Worm (Caenorhabditis elegans) whole organism, L2 larva: Measurements from ENCODE around the gene npr-12.

Source experiments
- C34F6.9 ChIP-seq: fragments of 150-350 bp; optimal IDR thresholded peaks from 2 replicates; lab custom pipeline; 2014; ENCODE audit warnings: missing biosample characterization, missing genetic modification characterization
- F13H6.1 ChIP-seq: sonication (generic microtip); optimal IDR thresholded peaks from 2 replicates; lab custom pipeline; 2016; ENCODE audit warnings: missing genetic modification characterization, missing compliant biosample characterization
- R02D3.7 ChIP-seq: fragments of 150-350 bp; optimal IDR thresholded peaks from 2 replicates; lab custom pipeline; 2014; ENCODE audit warnings: missing biosample characterization, missing genetic modification characterization
- Y55F3AM.14 ChIP-seq: fragments of 200-800 bp; sonication (Bioruptor generic); optimal IDR thresholded peaks from 2 replicates; lab custom pipeline; 2018; ENCODE audit warnings: mild to moderate bottlenecking, missing genetic modification characterization, missing compliant biosample characterization
- aly-2 ChIP-seq: fragments of 150-350 bp; optimal IDR thresholded peaks from 2 replicates; lab custom pipeline; 2014; ENCODE audit warnings: missing biosample characterization, missing genetic modification characterization
- ama-1 ChIP-seq: fragments of 150-350 bp; optimal IDR thresholded peaks from 2 replicates; lab custom pipeline; 2018; ENCODE audit warnings: inconsistent platforms
- blmp-1 ChIP-seq: sonication (generic microtip); optimal IDR thresholded peaks from 2 replicates; lab custom pipeline; 2017; ENCODE audit warnings: missing genetic modification characterization, mild to moderate bottlenecking, missing compliant biosample characterization, antibody characterized with exemption, moderate library complexity; ENCODE audit not compliant: insufficient read depth
- ceh-16 ChIP-seq: fragments of 150-350 bp; optimal IDR thresholded peaks from 2 replicates; lab custom pipeline; 2014; ENCODE audit warnings: missing biosample characterization, missing genetic modification characterization
- ceh-82 ChIP-seq: fragments of 150-350 bp; optimal IDR thresholded peaks from 2 replicates; lab custom pipeline; 2014; ENCODE audit warnings: missing biosample characterization, missing genetic modification characterization
- dmd-4 ChIP-seq: sonication (generic microtip); optimal IDR thresholded peaks from 2 replicates; lab custom pipeline; 2017; ENCODE audit warnings: missing biosample characterization, missing genetic modification characterization
- egl-27 ChIP-seq: sonication (generic microtip); optimal IDR thresholded peaks from 3 replicates; lab custom pipeline; 2017; ENCODE audit warnings: missing biosample characterization, missing genetic modification reagents, missing genetic modification characterization
- elt-1 ChIP-seq: fragments of 150-350 bp; optimal IDR thresholded peaks from 2 replicates; lab custom pipeline; 2014; ENCODE audit warnings: missing biosample characterization, missing genetic modification characterization
- elt-3 ChIP-seq: sonication (generic microtip); optimal IDR thresholded peaks from 2 replicates; lab custom pipeline; 2017; ENCODE audit warnings: missing biosample characterization, missing genetic modification characterization
- fos-1 ChIP-seq: fragments of 150-350 bp; optimal IDR thresholded peaks from 2 replicates; lab custom pipeline; 2014; ENCODE audit warnings: missing biosample characterization, missing genetic modification characterization
- gmeb-1 ChIP-seq: fragments of 150-350 bp; optimal IDR thresholded peaks from 2 replicates; lab custom pipeline; 2014; ENCODE audit warnings: missing biosample characterization, missing genetic modification characterization
- lin-13 ChIP-seq: fragments of 150-350 bp; optimal IDR thresholded peaks from 2 replicates; lab custom pipeline; 2014; ENCODE audit warnings: missing biosample characterization, missing genetic modification reagents, missing genetic modification characterization
- lsy-2 ChIP-seq, 2 experiments: fragments of 150-350 bp in 1 of 2; sonication (generic microtip) in 1 of 2; optimal IDR thresholded peaks; 2 replicates each; lab custom pipeline; 2014 to 2017; ENCODE audit warnings: missing biosample characterization in 2 of 2, missing genetic modification characterization in 2 of 2
- mdl-1 ChIP-seq, 2 experiments: fragments of 150-350 bp in 1 of 2; sonication (generic microtip) in 1 of 2; optimal IDR thresholded peaks; 2 replicates each; lab custom pipeline; 2017; ENCODE audit warnings: missing biosample characterization in 2 of 2, missing genetic modification characterization in 2 of 2
- nhr-10 ChIP-seq: sonication (generic microtip); optimal IDR thresholded peaks from 2 replicates; lab custom pipeline; 2017; ENCODE audit warnings: missing biosample characterization, missing genetic modification characterization
- nhr-11 ChIP-seq: fragments of 150-350 bp; optimal IDR thresholded peaks from 2 replicates; lab custom pipeline; 2014; ENCODE audit warnings: missing biosample characterization, missing genetic modification characterization
- nhr-12 ChIP-seq: fragments of 150-350 bp; optimal IDR thresholded peaks from 2 replicates; lab custom pipeline; 2014; ENCODE audit warnings: missing biosample characterization, missing genetic modification characterization
- nhr-21 ChIP-seq: fragments of 150-350 bp; optimal IDR thresholded peaks from 2 replicates; lab custom pipeline; 2014; ENCODE audit warnings: missing biosample characterization, missing genetic modification characterization
- nhr-23 ChIP-seq: fragments of 150-350 bp; optimal IDR thresholded peaks from 2 replicates; lab custom pipeline; 2014; ENCODE audit warnings: missing biosample characterization, missing genetic modification reagents, missing genetic modification characterization
- nhr-237 ChIP-seq: fragments of 150-350 bp; optimal IDR thresholded peaks from 2 replicates; lab custom pipeline; 2014; ENCODE audit warnings: missing biosample characterization, missing genetic modification characterization
- nhr-25 ChIP-seq: fragments of 150-350 bp; sonication (generic microtip); optimal IDR thresholded peaks from 3 replicates; lab custom pipeline; 2014; ENCODE audit warnings: missing biosample characterization, missing genetic modification characterization
- nhr-6 ChIP-seq: fragments of 150-350 bp; optimal IDR thresholded peaks from 2 replicates; lab custom pipeline; 2014; ENCODE audit warnings: missing biosample characterization, missing genetic modification characterization
- nhr-77 ChIP-seq: fragments of 150-350 bp; optimal IDR thresholded peaks from 2 replicates; lab custom pipeline; 2014; ENCODE audit warnings: missing biosample characterization, missing genetic modification characterization
- peb-1 ChIP-seq: fragments of 150-350 bp; optimal IDR thresholded peaks from 2 replicates; lab custom pipeline; 2014; ENCODE audit warnings: missing biosample characterization, missing genetic modification characterization
- skn-1 ChIP-seq: sonication (generic microtip); optimal IDR thresholded peaks from 2 replicates; lab custom pipeline; 2017; ENCODE audit warnings: missing biosample characterization, missing genetic modification characterization
- sma-9 ChIP-seq, 2 experiments: fragments of 150-350 bp in 1 of 2; sonication (generic microtip) in 1 of 2; optimal IDR thresholded peaks; 2 replicates each; lab custom pipeline; 2014 to 2016; ENCODE audit warnings: missing genetic modification characterization in 2 of 2, mild to moderate bottlenecking in 1 of 2, missing biosample characterization in 1 of 2, missing compliant biosample characterization in 1 of 2, missing genetic modification reagents in 1 of 2, moderate library complexity in 1 of 2
- unc-39 ChIP-seq: fragments of 150-350 bp; optimal IDR thresholded peaks from 2 replicates; lab custom pipeline; 2014; ENCODE audit warnings: missing biosample characterization, missing genetic modification characterization
- unc-55 ChIP-seq: fragments of 150-350 bp; sonication (generic microtip); optimal IDR thresholded peaks from 3 replicates; lab custom pipeline; 2014; ENCODE audit warnings: missing biosample characterization, missing genetic modification reagents, missing genetic modification characterization
- zag-1 ChIP-seq: fragments of 150-350 bp; optimal IDR thresholded peaks from 2 replicates; lab custom pipeline; 2014; ENCODE audit warnings: missing biosample characterization, missing genetic modification characterization
- ztf-1 ChIP-seq: fragments of 200-800 bp; sonication (Bioruptor generic); conservative IDR thresholded peaks from 2 replicates; pipeline ENCODE4 v1.3.6; 2022; ENCODE audit warnings: missing genetic modification characterization, missing compliant biosample characterization
- ztf-11 ChIP-seq: sonication (generic microtip); optimal IDR thresholded peaks from 2 replicates; lab custom pipeline; 2017; ENCODE audit warnings: missing biosample characterization, missing genetic modification characterization
- ztf-4 ChIP-seq: fragments of 150-350 bp; optimal IDR thresholded peaks from 2 replicates; lab custom pipeline; 2014; ENCODE audit warnings: missing biosample characterization, missing genetic modification characterization

Gene npr-12

DNA sequence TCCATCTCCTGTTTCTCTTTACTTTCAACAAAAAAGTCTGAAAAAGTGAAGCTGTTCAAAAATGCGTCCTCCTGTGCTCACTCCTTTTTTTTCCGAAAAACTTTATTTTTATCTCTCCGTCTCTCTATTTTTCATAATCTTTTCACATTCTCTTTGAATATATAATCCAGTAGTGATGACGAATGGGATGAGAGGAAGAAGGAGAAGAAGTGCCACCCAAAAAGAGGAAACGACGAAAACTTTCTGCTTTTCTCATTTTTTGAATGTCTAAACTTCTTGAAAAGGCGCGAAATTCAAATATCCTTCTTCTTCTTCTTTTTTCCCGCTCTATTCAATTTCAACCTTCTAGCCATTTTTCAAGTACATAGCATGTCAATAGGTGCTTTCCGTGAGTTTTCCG, 17.2 kb upstream of the npr-12 start:
- peak; percentile 27 for TF ChIP-seq C34F6.9
- TF ChIP-seq lsy-2 (tag; optimal IDR thresholded peaks at IDR 0.05; lab: Kevin White, UChicago), result peak in 1 of 2 experiments; percentile 37
- TF ChIP-seq F13H6.1, result peak; percentile 15
- TF ChIP-seq gmeb-1 (tag; lab: Kevin White, UChicago), result no peak
- TF ChIP-seq sma-9 (GFP tag; optimal IDR thresholded peaks at IDR 0.05; lab: Kevin White, UChicago), result peak; percentile 45
- no peak for TF ChIP-seq sma-9 (tag; optimal IDR thresholded peaks at IDR 0.05; lab: Kevin White, UChicago)
- TF ChIP-seq unc-55 (GFP tag; lab: Kevin White, UChicago), result peak; percentile 88
- no peak for TF ChIP-seq nhr-25 (tag; lab: Kevin White, UChicago)

ce11 chrIV:6951259-6951658, 13.8 kb upstream of the npr-12 start:
- TF ChIP-seq aly-2, result no peak
- TF ChIP-seq fos-1 (tag; lab: Kevin White, UChicago), result no peak
- TF ChIP-seq sma-9 (GFP tag; optimal IDR thresholded peaks at IDR 0.05; lab: Kevin White, UChicago), result no peak
- no peak for TF ChIP-seq sma-9 (tag; optimal IDR thresholded peaks at IDR 0.05; lab: Kevin White, UChicago)
- TF ChIP-seq R02D3.7, result no peak
- no peak for TF ChIP-seq nhr-10 (tag; lab: Kevin White, UChicago)
- TF ChIP-seq mdl-1 (tag; optimal IDR thresholded peaks at IDR 0.05; lab: Kevin White, UChicago), result no peak
- no peak for TF ChIP-seq lin-13 (GFP tag; lab: Kevin White, UChicago)
- TF ChIP-seq dmd-4 (tag; lab: Kevin White, UChicago), result no peak
- no peak for TF ChIP-seq Y55F3AM.14 (GFP tag; lab: Kevin White, UChicago)
- no peak for TF ChIP-seq blmp-1 (tag; lab: Kevin White, UChicago)
- TF ChIP-seq nhr-6 (tag; lab: Kevin White, UChicago), result no peak
- TF ChIP-seq ceh-16 (tag; lab: Kevin White, UChicago), result no peak
- TF ChIP-seq ceh-82 (tag; lab: Kevin White, UChicago), result no peak
- no peak for TF ChIP-seq nhr-21 (tag; lab: Kevin White, UChicago)
- TF ChIP-seq, all 48 proteins: peak for 0

DNA sequence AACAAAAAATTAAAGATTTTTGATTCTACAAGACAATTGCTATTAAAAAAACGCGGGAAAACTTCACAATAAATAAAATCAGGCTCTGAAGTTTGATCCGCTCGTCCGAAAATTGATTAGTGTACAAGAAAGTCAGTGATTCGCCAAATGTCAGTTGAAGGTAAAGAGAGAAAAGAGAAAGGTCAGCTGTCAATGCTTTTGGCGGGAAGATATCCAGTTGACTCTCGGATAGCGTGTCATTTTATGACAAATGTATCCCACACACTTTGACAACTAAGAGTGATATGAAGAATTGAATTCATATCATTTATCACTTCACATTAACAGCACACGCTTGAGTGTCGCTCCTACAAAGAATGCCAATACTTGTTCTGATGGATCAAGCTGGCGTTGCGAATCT, 9.4 kb upstream of the npr-12 start:
- TF ChIP-seq nhr-23 (tag; lab: Kevin White, UChicago) (no peak), ceh-82 (tag; lab: Kevin White, UChicago) (no peak), ztf-4 (tag; lab: Kevin White, UChicago) (no peak), F13H6.1 (peak; percentile 48), gmeb-1 (tag; lab: Kevin White, UChicago) (no peak), egl-27 (tag; lab: Kevin White, UChicago) (no peak), elt-3 (no peak), ztf-1 (GFP tag; lab: Robert Waterston, UW) (no peak), skn-1 (tag; lab: Kevin White, UChicago) (no peak), peb-1 (no peak), lsy-2 (tag; optimal IDR thresholded peaks at IDR 0.05; lab: Kevin White, UChicago) (peak in 1 of 2 experiments; percentile 21), sma-9 (GFP tag; optimal IDR thresholded peaks at IDR 0.05; lab: Kevin White, UChicago) (peak; percentile 18), sma-9 (tag; optimal IDR thresholded peaks at IDR 0.05; lab: Kevin White, UChicago) (no peak), nhr-12 (tag; lab: Kevin White, UChicago) (no peak)

- TF ChIP-seq ama-1 (no peak), ztf-11 (tag; lab: Kevin White, UChicago) (no peak), nhr-11 (tag; lab: Kevin White, UChicago) (no peak), nhr-77 (tag; lab: Kevin White, UChicago) (no peak), lin-13 (GFP tag; lab: Kevin White, UChicago) (no peak), nhr-21 (tag; lab: Kevin White, UChicago) (no peak), zag-1 (tag; lab: Kevin White, UChicago) (no peak), ztf-1 (GFP tag; lab: Robert Waterston, UW) (no peak), nhr-237 (tag; lab: Kevin White, UChicago) (no peak), unc-55 (GFP tag; lab: Kevin White, UChicago) (no peak), aly-2 (no peak), elt-1 (tag; lab: Kevin White, UChicago) (no peak), unc-39 (tag; lab: Kevin White, UChicago) (no peak), ztf-4 (tag; lab: Kevin White, UChicago) (no peak)
Measured at ce11 chrIV:6941101-6941500, 3.7 kb upstream of the npr-12 start.
